Fruit fly (Drosophila melanogaster) whole organism, pupa: ENCODE data around the gene inaF-D.
A peak's percentile ranks its signal among the peaks of the same experiment; 100 is the strongest.

ENCODE experiments used
- CG10348 ChIP-seq: fragments of 200-800 bp; sonication (Bioruptor generic); IDR thresholded peaks from 2 replicates; pipeline ENCODE4 v1.3.6; 2022; ENCODE audit warnings: missing biosample characterization, missing genetic modification characterization
- CG12605 ChIP-seq: fragments of 200-800 bp; sonication (Bioruptor generic); IDR thresholded peaks from 2 replicates; pipeline ENCODE4 v1.3.6; 2022; ENCODE audit warnings: missing biosample characterization, missing genetic modification characterization
- CG13204 ChIP-seq: fragments of 200-800 bp; sonication (Bioruptor generic); optimal IDR thresholded peaks from 2 replicates; lab custom pipeline; 2018; ENCODE audit warnings: missing biosample characterization, mild to moderate bottlenecking, missing genetic modification characterization, moderate library complexity
- CG14655 ChIP-seq: fragments of 200-800 bp; sonication (Bioruptor generic); optimal IDR thresholded peaks from 3 replicates; lab custom pipeline; 2017; ENCODE audit warnings: mild to moderate bottlenecking, missing biosample characterization, missing genetic modification reagents, missing genetic modification characterization
- CG15710 ChIP-seq: fragments of 200-800 bp; sonication (Bioruptor generic); optimal IDR thresholded peaks from 2 replicates; lab custom pipeline; 2018; ENCODE audit warnings: missing biosample characterization, mild to moderate bottlenecking, missing genetic modification characterization, moderate library complexity
- CG17806 ChIP-seq: fragments of 200-800 bp; sonication (Bioruptor generic); optimal IDR thresholded peaks from 2 replicates; lab custom pipeline; 2018; ENCODE audit warnings: missing biosample characterization, mild to moderate bottlenecking, missing genetic modification characterization, moderate library complexity
- CG32121 ChIP-seq: fragments of 200-800 bp; sonication (Bioruptor generic); IDR thresholded peaks from 2 replicates; pipeline ENCODE4 v1.3.6; 2022; ENCODE audit warnings: missing biosample characterization, missing genetic modification characterization
- CG34367 ChIP-seq: fragments of 200-800 bp; sonication (Bioruptor generic); optimal IDR thresholded peaks from 2 replicates; lab custom pipeline; 2018; ENCODE audit warnings: missing biosample characterization, mild to moderate bottlenecking, missing genetic modification characterization
- CG4496 ChIP-seq: fragments of 200-800 bp; sonication (Bioruptor generic); IDR thresholded peaks from 3 replicates; pipeline ENCODE4 v1.3.6; 2022; ENCODE audit warnings: missing biosample characterization, missing genetic modification characterization
- CG8159 ChIP-seq: fragments of 200-800 bp; sonication (Bioruptor generic); optimal IDR thresholded peaks from 3 replicates; lab custom pipeline; 2018; ENCODE audit warnings: missing biosample characterization, mild to moderate bottlenecking, missing genetic modification characterization, moderate library complexity
- CG8301 ChIP-seq: fragments of 200-800 bp; sonication (Bioruptor generic); optimal IDR thresholded peaks from 2 replicates; lab custom pipeline; 2018; ENCODE audit warnings: missing biosample characterization, mild to moderate bottlenecking, missing genetic modification characterization
- CG9948 ChIP-seq: fragments of 200-800 bp; sonication (Bioruptor generic); optimal IDR thresholded peaks from 2 replicates; lab custom pipeline; 2018; ENCODE audit warnings: missing biosample characterization, mild to moderate bottlenecking, missing genetic modification characterization, moderate library complexity
- D1 ChIP-seq: fragments of 200-800 bp; sonication (Bioruptor generic); optimal IDR thresholded peaks from 2 replicates; lab custom pipeline; 2018; ENCODE audit warnings: missing biosample characterization, mild to moderate bottlenecking, missing genetic modification characterization, moderate library complexity
- EcR ChIP-seq: fragments of 200-800 bp; sonication (Bioruptor generic); optimal IDR thresholded peaks from 3 replicates; lab custom pipeline; 2019; ENCODE audit warnings: missing biosample characterization, missing genetic modification characterization, mild to moderate bottlenecking, moderate library complexity, missing genetic modification reagents
- Ets98B ChIP-seq: fragments of 200-800 bp; sonication (Bioruptor generic); IDR thresholded peaks from 2 replicates; pipeline ENCODE4 v1.3.6; 2022; ENCODE audit warnings: missing biosample characterization, missing genetic modification characterization
- Pif1A ChIP-seq: fragments of 200-800 bp; sonication (Bioruptor generic); optimal IDR thresholded peaks from 3 replicates; lab custom pipeline; 2016; ENCODE audit warnings: missing biosample characterization, missing genetic modification characterization
- Pif1B ChIP-seq: fragments of 200-800 bp; sonication (Bioruptor generic); optimal IDR thresholded peaks from 3 replicates; lab custom pipeline; 2016; ENCODE audit warnings: missing biosample characterization, missing genetic modification characterization
- Snoo ChIP-seq: fragments of 200-800 bp; sonication (Bioruptor generic); optimal IDR thresholded peaks from 3 replicates; lab custom pipeline; 2017; ENCODE audit warnings: missing biosample characterization, mild to moderate bottlenecking, missing genetic modification characterization, inconsistent platforms
- fd96Ca ChIP-seq: fragments of 200-800 bp; sonication (Bioruptor generic); IDR thresholded peaks from 3 replicates; pipeline ENCODE4 v1.3.6; 2022; ENCODE audit warnings: missing biosample characterization, missing genetic modification characterization
- gl ChIP-seq: fragments of 200-800 bp; sonication (Bioruptor generic); optimal IDR thresholded peaks from 2 replicates; lab custom pipeline; 2018; ENCODE audit warnings: missing biosample characterization, mild to moderate bottlenecking, missing genetic modification characterization
- rn ChIP-seq: fragments of 200-800 bp; sonication (Bioruptor generic); IDR thresholded peaks from 2 replicates; pipeline ENCODE4 v1.3.6; 2022; ENCODE audit warnings: missing biosample characterization, missing genetic modification characterization

The inaF-D gene

DNA sequence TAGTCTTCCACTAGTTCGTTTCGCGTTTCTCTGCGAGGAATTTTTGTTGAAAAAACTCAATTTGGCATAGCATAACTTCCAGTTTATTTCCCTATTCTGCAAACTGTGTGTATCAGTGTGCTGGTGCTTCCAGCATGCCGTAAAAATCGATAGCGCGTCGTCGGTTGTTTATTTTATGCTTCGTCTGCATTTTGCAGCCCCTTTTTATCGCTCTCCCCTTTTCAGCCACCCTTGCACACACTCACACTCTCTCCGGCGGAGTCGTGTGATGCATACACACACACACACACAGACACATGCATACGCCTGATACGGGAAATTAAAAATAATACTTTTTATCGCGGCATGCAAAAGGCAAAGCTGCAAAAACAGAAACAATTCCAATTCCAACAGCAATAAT, 49.4 kb downstream of the inaF-D start:
- peak; percentile 15; the same call in 1 of the 2 replicates for TF ChIP-seq Ets98B
- TF ChIP-seq CG4496: peak; percentile 55; the same call in 1 of the 3 replicates
- TF ChIP-seq Snoo: no peak

dm6 chrX:11678539-11679040, 50.3 kb downstream of the inaF-D start, which contains the start of the genes Vlet and bif:
Gene Vlet, minus strand, starts transcription at chrX:11678589.
Gene bif, plus strand, starts transcription at chrX:11678970.
- TF ChIP-seq gl (tag; lab: Kevin White, UChicago) (no peak), fd96Ca (GFP tag; lab: Robert Waterston, UW) (peak; percentile 64; the same call in 1 of the 3 replicates), CG10348 (no peak), Snoo (peak; percentile 48), EcR (GFP tag; lab: Kevin White, UChicago) (no peak), CG13204 (GFP tag; lab: Kevin White, UChicago) (no peak), CG12605 (GFP tag; lab: Robert Waterston, UW) (no peak), CG4496 (0 out of 3 replicates have a peak, but pooled peaks have one; percentile 17), CG8301 (tag; lab: Kevin White, UChicago) (peak; percentile 30), CG14655 (GFP tag; lab: Kevin White, UChicago) (no peak), Pif1B (GFP tag; lab: Kevin White, UChicago) (peak; percentile 59), CG17806 (tag; lab: Kevin White, UChicago) (peak; percentile 36), CG9948 (peak; percentile 58), Pif1A (GFP tag; lab: Kevin White, UChicago) (no peak), Ets98B (no peak; the same call in 1 of the 2 replicates), CG32121 (GFP tag; lab: Robert Waterston, UW) (0 out of 2 replicates have a peak, but pooled peaks have one; percentile 37), rn (GFP tag; lab: Robert Waterston, UW) (no peak), CG8159 (tag; lab: Kevin White, UChicago) (peak; percentile 57), CG34367 (peak; percentile 50), CG15710 (tag; lab: Kevin White, UChicago) (peak; percentile 47), D1 (tag; lab: Kevin White, UChicago) (peak; percentile 69)
- TF ChIP-seq, all 21 proteins: peak for 12
